Worm (Caenorhabditis elegans) whole organism, L1 larva: ENCODE results near the gene col-181.
A peak's percentile ranks its signal among the peaks of the same experiment; 100 is the strongest.

Source experiments
- C04F5.9 ChIP-seq: sonication (generic microtip); optimal IDR thresholded peaks from 2 replicates; lab custom pipeline; 2016; ENCODE audit warnings: missing genetic modification characterization, missing compliant biosample characterization
- C16A3.4 ChIP-seq: fragments of 150-350 bp; optimal IDR thresholded peaks from 2 replicates; lab custom pipeline; 2014; ENCODE audit warnings: missing biosample characterization, missing genetic modification characterization
- C34B4.2 ChIP-seq: sonication (generic microtip); optimal IDR thresholded peaks from 2 replicates; lab custom pipeline; 2017; ENCODE audit warnings: mild to moderate bottlenecking, missing genetic modification characterization, missing compliant biosample characterization
- aly-2 ChIP-seq: fragments of 150-350 bp; optimal IDR thresholded peaks from 2 replicates; lab custom pipeline; 2014; ENCODE audit warnings: missing biosample characterization, missing genetic modification characterization
- blmp-1 ChIP-seq: fragments of 150-350 bp; optimal IDR thresholded peaks from 2 replicates; lab custom pipeline; 2014; ENCODE audit warnings: missing biosample characterization, missing genetic modification characterization
- ceh-8 ChIP-seq: fragments of 200-800 bp; sonication (Bioruptor generic); optimal IDR thresholded peaks from 2 replicates; lab custom pipeline; 2018; ENCODE audit warnings: mild to moderate bottlenecking, missing genetic modification characterization, moderate library complexity, missing compliant biosample characterization
- ceh-82 ChIP-seq, 3 experiments: fragments of 150-350 bp in 1 of 3; sonication (generic microtip) in 2 of 3; optimal IDR thresholded peaks; 2 replicates each; lab custom pipeline; 2014 to 2017; ENCODE audit warnings: missing biosample characterization in 3 of 3, missing genetic modification characterization in 3 of 3
- ceh-88 ChIP-seq: fragments of 200-800 bp; sonication (Bioruptor generic); IDR thresholded peaks from 2 replicates; pipeline ENCODE4 v1.3.6; 2022; ENCODE audit warnings: missing genetic modification characterization, missing compliant biosample characterization
- efl-1 ChIP-seq, 4 experiments: fragments of 150-350 bp; optimal IDR thresholded peaks in 3 of 4; peaks in 1 of 4; 1 replicate in 1 of 4; 2 replicates in 3 of 4; lab custom pipeline; 2014; ENCODE audit warnings: missing biosample characterization in 2 of 4, missing genetic modification characterization in 2 of 4, missing genetic modification reagents in 2 of 4
- efl-3 ChIP-seq: fragments of 200-800 bp; sonication (Bioruptor generic); optimal IDR thresholded peaks from 2 replicates; lab custom pipeline; 2018; ENCODE audit warnings: mild to moderate bottlenecking, missing genetic modification characterization, missing compliant biosample characterization
- egl-27 ChIP-seq, 2 experiments: fragments of 150-350 bp in 1 of 2; sonication (generic microtip); optimal IDR thresholded peaks; 3 replicates each; lab custom pipeline; 2017 to 2018; ENCODE audit warnings: missing biosample characterization in 2 of 2, missing genetic modification characterization in 2 of 2, missing genetic modification reagents in 2 of 2
- elt-2 ChIP-seq: sonication (generic microtip); optimal IDR thresholded peaks from 2 replicates; lab custom pipeline; 2016; ENCODE audit warnings: missing genetic modification characterization, mild to moderate bottlenecking, inconsistent platforms, missing compliant biosample characterization, missing genetic modification reagents
- fkh-4 ChIP-seq: sonication (generic microtip); optimal IDR thresholded peaks from 2 replicates; lab custom pipeline; 2016; ENCODE audit warnings: missing compliant biosample characterization, missing genetic modification characterization, borderline replicate concordance
- fos-1 ChIP-seq: fragments of 150-350 bp; optimal IDR thresholded peaks from 2 replicates; lab custom pipeline; 2014; ENCODE audit warnings: missing biosample characterization, missing genetic modification characterization
- hlh-17 ChIP-seq: fragments of 200-800 bp; sonication (Bioruptor generic); optimal IDR thresholded peaks from 2 replicates; lab custom pipeline; 2018; ENCODE audit warnings: missing genetic modification characterization, mild to moderate bottlenecking, missing compliant biosample characterization, moderate library complexity, borderline replicate concordance
- hpl-2 ChIP-seq: fragments of 150-350 bp; optimal IDR thresholded peaks from 2 replicates; lab custom pipeline; 2014; ENCODE audit warnings: missing biosample characterization, missing genetic modification reagents, missing genetic modification characterization
- irx-1 ChIP-seq: sonication (generic microtip); optimal IDR thresholded peaks from 2 replicates; lab custom pipeline; 2016; ENCODE audit warnings: missing genetic modification characterization, missing compliant biosample characterization
- jun-1 ChIP-seq: fragments of 150-350 bp; optimal IDR thresholded peaks from 2 replicates; lab custom pipeline; 2014; ENCODE audit warnings: missing biosample characterization, missing genetic modification reagents, missing genetic modification characterization
- lin-13 ChIP-seq: fragments of 150-350 bp; optimal IDR thresholded peaks from 2 replicates; lab custom pipeline; 2014; ENCODE audit warnings: missing biosample characterization, missing genetic modification reagents, missing genetic modification characterization
- lir-3 ChIP-seq: sonication (generic microtip); optimal IDR thresholded peaks from 2 replicates; lab custom pipeline; 2016; ENCODE audit warnings: mild to moderate bottlenecking, missing genetic modification characterization, moderate library complexity, missing compliant biosample characterization; ENCODE audit not compliant: poor library complexity
- mab-9 ChIP-seq: fragments of 200-800 bp; sonication (Bioruptor generic); IDR thresholded peaks from 2 replicates; pipeline ENCODE4 v1.3.6; 2022; ENCODE audit warnings: missing genetic modification reagents, missing genetic modification characterization, missing compliant biosample characterization
- mep-1 ChIP-seq: fragments of 150-350 bp; optimal IDR thresholded peaks from 2 replicates; lab custom pipeline; 2014; ENCODE audit warnings: missing biosample characterization, missing genetic modification characterization
- nhr-11 ChIP-seq: fragments of 150-350 bp; optimal IDR thresholded peaks from 2 replicates; lab custom pipeline; 2014; ENCODE audit warnings: missing biosample characterization, missing genetic modification characterization
- nhr-77 ChIP-seq: fragments of 150-350 bp; optimal IDR thresholded peaks from 2 replicates; lab custom pipeline; 2014; ENCODE audit warnings: missing biosample characterization, missing genetic modification characterization
- nhr-84 ChIP-seq: sonication (generic microtip); optimal IDR thresholded peaks from 2 replicates; lab custom pipeline; 2017; ENCODE audit warnings: missing biosample characterization, missing genetic modification characterization
- nhr-90 ChIP-seq: sonication (generic microtip); optimal IDR thresholded peaks from 2 replicates; lab custom pipeline; 2016; ENCODE audit warnings: mild to moderate bottlenecking, missing genetic modification characterization, missing compliant biosample characterization; ENCODE audit not compliant: poor library complexity
- pag-3 ChIP-seq: sonication (generic microtip); optimal IDR thresholded peaks from 2 replicates; lab custom pipeline; 2017; ENCODE audit warnings: missing genetic modification characterization, mild to moderate bottlenecking, missing compliant biosample characterization, antibody characterized with exemption, borderline replicate concordance; ENCODE audit not compliant: insufficient read depth
- sox-4 ChIP-seq: sonication (generic microtip); optimal IDR thresholded peaks from 2 replicates; lab custom pipeline; 2016; ENCODE audit warnings: missing genetic modification characterization, missing compliant biosample characterization
- sup-37 ChIP-seq: fragments of 200-800 bp; sonication (Bioruptor generic); optimal IDR thresholded peaks from 2 replicates; lab custom pipeline; 2018; ENCODE audit warnings: mild to moderate bottlenecking, missing genetic modification characterization, missing compliant biosample characterization
- swsn-7 ChIP-seq: sonication (generic microtip); optimal IDR thresholded peaks from 2 replicates; lab custom pipeline; 2016; ENCODE audit warnings: missing genetic modification characterization, missing compliant biosample characterization
- tbx-2 ChIP-seq: sonication (generic microtip); optimal IDR thresholded peaks from 2 replicates; lab custom pipeline; 2016; ENCODE audit warnings: missing genetic modification characterization, missing compliant biosample characterization
- tlp-1 ChIP-seq: fragments of 150-350 bp; optimal IDR thresholded peaks from 2 replicates; lab custom pipeline; 2014; ENCODE audit warnings: missing biosample characterization, missing genetic modification characterization
- unc-98 ChIP-seq: fragments of 200-800 bp; sonication (Bioruptor generic); IDR thresholded peaks from 2 replicates; pipeline ENCODE4 v1.3.6; 2022; ENCODE audit warnings: missing genetic modification characterization, missing compliant biosample characterization
- vab-15 ChIP-seq: sonication (generic microtip); optimal IDR thresholded peaks from 2 replicates; lab custom pipeline; 2017; ENCODE audit warnings: missing genotype, mild to moderate bottlenecking, missing genetic modification characterization, missing compliant biosample characterization
- xbp-1 ChIP-seq: sonication (generic microtip); optimal IDR thresholded peaks from 2 replicates; lab custom pipeline; 2016; ENCODE audit warnings: missing genetic modification characterization, missing compliant biosample characterization
- zag-1 ChIP-seq: fragments of 150-350 bp; optimal IDR thresholded peaks from 2 replicates; lab custom pipeline; 2014; ENCODE audit warnings: missing biosample characterization, missing genetic modification characterization

The col-181 gene

DNA sequence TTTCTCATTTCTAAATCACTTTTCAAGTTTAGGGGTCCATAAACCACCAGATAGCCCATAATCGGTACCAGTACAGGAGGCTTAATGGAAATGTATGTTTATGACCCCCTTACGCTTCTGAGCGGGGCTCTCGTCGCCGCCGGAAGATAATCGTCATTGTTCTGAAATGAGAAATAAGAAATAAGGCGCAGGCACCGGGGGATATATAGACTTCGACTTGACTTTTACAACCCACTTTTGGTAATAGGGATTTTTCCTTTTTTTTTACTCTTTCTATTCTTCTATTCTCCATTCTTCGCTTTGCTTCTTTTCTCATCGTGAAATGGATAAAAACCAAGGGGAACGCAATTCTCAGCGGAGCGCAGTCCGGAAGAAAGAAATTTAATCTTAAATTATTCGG lies 9.5 kb upstream of the col-181 start:
- no peak for TF ChIP-seq unc-98 (GFP tag; lab: Robert Waterston, UW)
- TF ChIP-seq efl-1 (optimal IDR thresholded peaks at IDR 0.05; lab: Kevin White, UChicago): no peak
- peak in 1 of 2 experiments; percentile 58 for TF ChIP-seq efl-1 (GFP tag; optimal IDR thresholded peaks at IDR 0.05 in 1 of 2; lab: Kevin White, UChicago)

DNA sequence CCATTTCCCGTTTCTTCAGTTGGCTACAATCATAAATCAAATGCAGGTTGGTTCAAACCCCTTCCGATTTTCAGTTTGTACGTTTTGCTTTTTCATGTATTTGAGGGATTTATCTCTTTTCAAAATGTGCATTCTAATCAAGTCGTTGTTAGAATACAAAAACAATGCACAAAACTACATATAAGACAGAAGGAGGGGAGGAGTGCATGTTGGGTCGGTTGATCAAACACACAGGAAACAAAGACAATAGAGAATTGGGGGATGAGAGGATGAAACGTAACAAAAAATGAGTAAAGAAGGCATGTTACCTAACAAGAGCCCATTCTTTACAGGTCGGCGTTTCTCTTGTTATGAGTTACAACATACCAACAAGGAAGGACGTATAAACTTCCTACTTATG lies 6.7 kb upstream of the col-181 start:
- TF ChIP-seq sup-37 (GFP tag; lab: Kevin White, UChicago): no peak
- no peak for TF ChIP-seq elt-2 (tag; lab: Kevin White, UChicago)
- TF ChIP-seq aly-2 (tag; lab: Kevin White, UChicago): no peak
- TF ChIP-seq lin-13 (GFP tag; lab: Kevin White, UChicago): no peak
- no peak for TF ChIP-seq nhr-11 (tag; lab: Kevin White, UChicago)
- TF ChIP-seq egl-27 (tag; optimal IDR thresholded peaks at IDR 0.05; lab: Kevin White, UChicago): no peak
- no peak for TF ChIP-seq fos-1 (tag; lab: Kevin White, UChicago)
- TF ChIP-seq nhr-84 (tag; lab: Kevin White, UChicago): no peak
- TF ChIP-seq efl-3 (GFP tag; lab: Kevin White, UChicago): no peak
- TF ChIP-seq tbx-2 (tag; lab: Kevin White, UChicago): no peak
- TF ChIP-seq vab-15 (tag; lab: Kevin White, UChicago): no peak

DNA sequence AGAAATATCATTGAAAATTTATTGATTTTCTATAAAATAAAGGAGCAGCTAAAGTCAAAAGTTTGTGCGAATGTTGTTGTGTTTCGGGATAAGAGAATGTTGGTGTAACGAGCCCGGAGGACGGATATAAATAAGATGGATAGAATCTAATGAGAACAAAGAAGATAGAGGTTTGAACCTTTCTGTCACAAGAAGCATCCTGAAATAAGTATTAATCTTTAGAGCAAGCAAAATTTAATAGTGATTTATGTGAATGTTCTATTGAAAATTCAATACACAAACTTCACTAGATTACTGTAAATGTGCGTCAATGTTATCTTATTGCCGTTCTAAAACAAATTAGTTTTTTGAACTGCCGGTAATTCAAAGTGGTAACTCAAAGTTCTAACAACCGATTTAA lies 1.0 kb upstream of the col-181 start, which contains the start of gene W03G11.3:
Gene W03G11.3 (minus strand): TSS at position 101 of the 400 bp plus-strand sequence.
- TF ChIP-seq vab-15 (tag; lab: Kevin White, UChicago) (no peak), swsn-7 (tag; lab: Kevin White, UChicago) (no peak), pag-3 (no peak), ceh-82 (tag; optimal IDR thresholded peaks at IDR 0.05; lab: Kevin White, UChicago) (no peak), blmp-1 (tag; lab: Kevin White, UChicago) (no peak), lir-3 (no peak), C04F5.9 (tag; lab: Kevin White, UChicago) (no peak), tbx-2 (tag; lab: Kevin White, UChicago) (no peak), nhr-77 (no peak), hpl-2 (GFP tag; lab: Kevin White, UChicago) (no peak), xbp-1 (tag; lab: Kevin White, UChicago) (no peak)
- TF ChIP-seq, all 84 proteins: peak for 0

DNA sequence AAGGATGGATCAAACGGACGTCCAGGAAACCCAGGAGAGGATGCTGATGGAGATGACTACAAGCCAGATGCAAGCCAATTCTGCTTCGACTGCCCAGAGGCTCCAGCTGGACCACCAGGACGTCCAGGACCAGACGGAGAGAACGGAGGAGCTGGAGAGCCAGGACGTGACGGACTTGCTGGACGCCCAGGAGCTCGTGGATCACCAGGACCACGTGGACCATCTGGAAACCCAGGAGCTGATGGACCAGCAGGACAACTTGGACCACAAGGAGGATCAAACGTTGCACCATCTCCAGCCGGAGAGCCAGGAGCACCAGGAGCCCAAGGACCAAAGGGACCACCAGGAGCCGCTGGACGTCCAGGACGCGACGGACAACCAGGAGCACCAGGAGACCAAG lies 728 bp downstream of the col-181 start:
- TF ChIP-seq xbp-1 (tag; lab: Kevin White, UChicago) (no peak), mep-1 (tag; lab: Kevin White, UChicago) (no peak), efl-1 (optimal IDR thresholded peaks at IDR 0.05; lab: Kevin White, UChicago) (no peak), efl-1 (GFP tag; optimal IDR thresholded peaks at IDR 0.05 in 1 of 2; lab: Kevin White, UChicago) (no peak), nhr-90 (tag; lab: Kevin White, UChicago) (no peak), sox-4 (tag; lab: Kevin White, UChicago) (no peak), irx-1 (no peak), C34B4.2 (tag; lab: Kevin White, UChicago) (no peak), fkh-4 (tag; lab: Kevin White, UChicago) (no peak), tlp-1 (no peak), C16A3.4 (no peak), mab-9 (GFP tag; lab: Robert Waterston, UW) (no peak), ceh-88 (GFP tag; lab: Robert Waterston, UW) (no peak), zag-1 (tag; lab: Kevin White, UChicago) (no peak), jun-1 (tag; lab: Kevin White, UChicago) (no peak), ceh-8 (GFP tag; lab: Kevin White, UChicago) (no peak), swsn-7 (tag; lab: Kevin White, UChicago) (no peak), egl-27 (tag; optimal IDR thresholded peaks at IDR 0.05; lab: Kevin White, UChicago) (no peak), hlh-17 (GFP tag; lab: Kevin White, UChicago) (no peak)
